Fruit fly (Drosophila melanogaster): Measurements from ENCODE around the gene capt.

DNA sequence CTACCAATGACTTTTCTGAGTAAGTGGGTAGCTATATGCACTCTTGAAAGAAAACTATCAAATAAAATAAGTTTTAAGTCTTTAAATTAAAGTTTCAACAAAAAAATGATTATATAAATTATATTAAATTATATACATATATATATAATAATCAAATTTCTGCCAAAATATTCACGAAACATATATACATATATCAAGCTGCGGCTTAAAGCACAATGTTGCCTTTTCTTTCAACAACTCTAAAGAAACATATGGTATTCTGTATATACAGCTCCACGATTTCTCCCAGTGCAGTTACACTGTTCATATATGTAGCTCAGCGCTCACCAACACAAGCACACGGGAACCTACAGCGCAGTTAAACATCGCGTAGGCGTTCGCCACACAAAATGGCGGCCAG, 22.6 kb downstream of the capt start:
- TF ChIP-seq btn (GFP tag; optimal IDR thresholded peaks at IDR 0.05) = no peak
- TF ChIP-seq ems (GFP tag; optimal IDR thresholded peaks at IDR 0.05) = no peak
- peak; percentile 50 for TF ChIP-seq Fer1 (GFP tag; optimal IDR thresholded peaks at IDR 0.05)
- TF ChIP-seq Pdp1 (GFP tag; optimal IDR thresholded peaks at IDR 0.05) = no peak
- TF ChIP-seq Dbx (GFP tag; IDR thresholded peaks at IDR 0.05) = no peak
- peak; percentile 31 for TF ChIP-seq CG10147 (GFP tag; optimal IDR thresholded peaks at IDR 0.05)
- TF ChIP-seq vfl (GFP tag; optimal IDR thresholded peaks at IDR 0.05) = no peak
